Worm (Caenorhabditis elegans): ENCODE measurements around the gene ins-3.

The ins-3 gene

ce11 chrII:6001004-6001403 lies 10.4 kb upstream of the ins-3 start:
- no peak for TF ChIP-seq mbf-1 (tag; optimal IDR thresholded peaks at IDR 0.05)
- TF ChIP-seq F13H6.1 (tag; optimal IDR thresholded peaks at IDR 0.05), result no peak
- TF ChIP-seq fos-1 (tag; optimal IDR thresholded peaks at IDR 0.05), result no peak
- TF ChIP-seq skn-1 (tag; optimal IDR thresholded peaks at IDR 0.05), result no peak

ce11 chrII:6000136-6000535 lies 9.6 kb upstream of the ins-3 start, which contains the start of gene ins-6:
Gene ins-6 (plus strand): TSS chrII:6000436.
- TF ChIP-seq nhr-77 (tag; optimal IDR thresholded peaks at IDR 0.05), result no peak
- TF ChIP-seq ztf-1 (GFP tag; conservative IDR thresholded peaks at IDR 0.05), result no peak
- no peak for TF ChIP-seq peb-1 (tag; optimal IDR thresholded peaks at IDR 0.05)
- TF ChIP-seq mbf-1 (tag; optimal IDR thresholded peaks at IDR 0.05), result no peak
- no peak for TF ChIP-seq nhr-23 (tag; optimal IDR thresholded peaks at IDR 0.05)
- TF ChIP-seq nhr-21 (tag; optimal IDR thresholded peaks at IDR 0.05), result no peak
- no peak for TF ChIP-seq skn-1 (tag; optimal IDR thresholded peaks at IDR 0.05)
- TF ChIP-seq R02D3.7 (tag; optimal IDR thresholded peaks at IDR 0.05), result no peak
- TF ChIP-seq nhr-129 (tag; optimal IDR thresholded peaks at IDR 0.05), result no peak
- TF ChIP-seq ama-1 (optimal IDR thresholded peaks at IDR 0.05), result no peak
- TF ChIP-seq dmd-4 (tag; optimal IDR thresholded peaks at IDR 0.05), result no peak
- TF ChIP-seq ZK546.5 (tag; optimal IDR thresholded peaks at IDR 0.05), result no peak

ce11 chrII:5997257-5997656 lies 6.7 kb upstream of the ins-3 start, which contains the start of gene ins-5:
Gene ins-5 (plus strand): TSS chrII:5997557.
- TF ChIP-seq ztf-11 (tag; optimal IDR thresholded peaks at IDR 0.05), result no peak
- TF ChIP-seq ceh-16 (tag; optimal IDR thresholded peaks at IDR 0.05), result no peak

- TF ChIP-seq nhr-6 (tag; optimal IDR thresholded peaks at IDR 0.05) (no peak), unc-55 (GFP tag; optimal IDR thresholded peaks at IDR 0.05) (no peak), egl-27 (tag; optimal IDR thresholded peaks at IDR 0.05) (no peak), aly-2 (tag; optimal IDR thresholded peaks at IDR 0.05) (no peak), nhr-11 (tag; optimal IDR thresholded peaks at IDR 0.05) (no peak), nhr-129 (tag; optimal IDR thresholded peaks at IDR 0.05) (no peak)
Measured at ce11 chrII:5996066-5996465, 5.5 kb upstream of the ins-3 start, which contains the start of gene ins-4. Gene ins-4 (plus strand): TSS chrII:5996366.

- TF ChIP-seq mbf-1 (tag; optimal IDR thresholded peaks at IDR 0.05), result no peak
- no peak for TF ChIP-seq nhr-237 (tag; optimal IDR thresholded peaks at IDR 0.05)
- no peak for TF ChIP-seq sem-4 (tag; optimal IDR thresholded peaks at IDR 0.05)
- no peak for TF ChIP-seq snpc-4 (tag; optimal IDR thresholded peaks at IDR 0.05)
- no peak for TF ChIP-seq nhr-77 (tag; optimal IDR thresholded peaks at IDR 0.05)
- no peak for TF ChIP-seq unc-62 (GFP tag; optimal IDR thresholded peaks at IDR 0.05)
- no peak for TF ChIP-seq lin-39 (tag; optimal IDR thresholded peaks at IDR 0.05)
- no peak for TF ChIP-seq nhr-10 (tag; optimal IDR thresholded peaks at IDR 0.05)
- no peak for TF ChIP-seq sma-9 (GFP tag; optimal IDR thresholded peaks at IDR 0.05)
- no peak for TF ChIP-seq sma-9 (tag; optimal IDR thresholded peaks at IDR 0.05)
- no peak for TF ChIP-seq ZK546.5 (tag; optimal IDR thresholded peaks at IDR 0.05)
- TF ChIP-seq aly-2 (tag; optimal IDR thresholded peaks at IDR 0.05), result no peak
- no peak for TF ChIP-seq unc-55 (GFP tag; optimal IDR thresholded peaks at IDR 0.05)
- no peak for TF ChIP-seq crh-2 (tag; optimal IDR thresholded peaks at IDR 0.05)
- TF ChIP-seq ceh-82 (tag; optimal IDR thresholded peaks at IDR 0.05), result no peak
- TF ChIP-seq ztf-11 (tag; optimal IDR thresholded peaks at IDR 0.05), result no peak
- no peak for TF ChIP-seq Y55F3AM.14 (GFP tag; optimal IDR thresholded peaks at IDR 0.05)
- no peak for TF ChIP-seq ztf-1 (GFP tag; conservative IDR thresholded peaks at IDR 0.05)
- TF ChIP-seq nhr-12 (tag; optimal IDR thresholded peaks at IDR 0.05), result no peak
- no peak for TF ChIP-seq sma-3 (GFP tag; optimal IDR thresholded peaks at IDR 0.05)
Measured at ce11 chrII:5988224-5988623, 2.3 kb downstream of the ins-3 start, which contains the start of gene ins-2. Gene ins-2 (plus strand): TSS chrII:5988524.

- no peak for TF ChIP-seq F13H6.1 (tag; optimal IDR thresholded peaks at IDR 0.05)
- no peak for TF ChIP-seq mdl-1 (tag; optimal IDR thresholded peaks at IDR 0.05)
- no peak for TF ChIP-seq blmp-1 (tag; optimal IDR thresholded peaks at IDR 0.05; ENCODE audit: insufficient read depth)
- no peak for TF ChIP-seq unc-39 (tag; optimal IDR thresholded peaks at IDR 0.05)
- no peak for TF ChIP-seq elt-3 (tag; optimal IDR thresholded peaks at IDR 0.05)
- no peak for TF ChIP-seq nhr-6 (tag; optimal IDR thresholded peaks at IDR 0.05)
- TF ChIP-seq nhr-129 (tag; optimal IDR thresholded peaks at IDR 0.05), result no peak
- no peak for TF ChIP-seq ztf-1 (GFP tag; conservative IDR thresholded peaks at IDR 0.05)
- TF ChIP-seq sem-4 (tag; optimal IDR thresholded peaks at IDR 0.05), result no peak
- no peak for TF ChIP-seq ceh-82 (tag; optimal IDR thresholded peaks at IDR 0.05)
- TF ChIP-seq snpc-4 (tag; optimal IDR thresholded peaks at IDR 0.05), result no peak
- no peak for TF ChIP-seq unc-55 (GFP tag; optimal IDR thresholded peaks at IDR 0.05)
- no peak for TF ChIP-seq ztf-4 (tag; optimal IDR thresholded peaks at IDR 0.05)
- no peak for TF ChIP-seq nhr-23 (tag; optimal IDR thresholded peaks at IDR 0.05)
- TF ChIP-seq egl-27 (tag; optimal IDR thresholded peaks at IDR 0.05), result no peak
- no peak for TF ChIP-seq crh-2 (tag; optimal IDR thresholded peaks at IDR 0.05)
- no peak for TF ChIP-seq peb-1 (tag; optimal IDR thresholded peaks at IDR 0.05)
Measured at ce11 chrII:5974878-5975277, 15.7 kb downstream of the ins-3 start, which contains the start of gene B0034.5. Gene B0034.5 (minus strand): TSS chrII:5974978.

Data from whole organism, L2 larva.